Fruit fly (Drosophila melanogaster): ENCODE results near the gene CG17648.
A peak's percentile ranks its signal among the peaks of the same experiment; 100 is the strongest.

CG17648 gene

DNA sequence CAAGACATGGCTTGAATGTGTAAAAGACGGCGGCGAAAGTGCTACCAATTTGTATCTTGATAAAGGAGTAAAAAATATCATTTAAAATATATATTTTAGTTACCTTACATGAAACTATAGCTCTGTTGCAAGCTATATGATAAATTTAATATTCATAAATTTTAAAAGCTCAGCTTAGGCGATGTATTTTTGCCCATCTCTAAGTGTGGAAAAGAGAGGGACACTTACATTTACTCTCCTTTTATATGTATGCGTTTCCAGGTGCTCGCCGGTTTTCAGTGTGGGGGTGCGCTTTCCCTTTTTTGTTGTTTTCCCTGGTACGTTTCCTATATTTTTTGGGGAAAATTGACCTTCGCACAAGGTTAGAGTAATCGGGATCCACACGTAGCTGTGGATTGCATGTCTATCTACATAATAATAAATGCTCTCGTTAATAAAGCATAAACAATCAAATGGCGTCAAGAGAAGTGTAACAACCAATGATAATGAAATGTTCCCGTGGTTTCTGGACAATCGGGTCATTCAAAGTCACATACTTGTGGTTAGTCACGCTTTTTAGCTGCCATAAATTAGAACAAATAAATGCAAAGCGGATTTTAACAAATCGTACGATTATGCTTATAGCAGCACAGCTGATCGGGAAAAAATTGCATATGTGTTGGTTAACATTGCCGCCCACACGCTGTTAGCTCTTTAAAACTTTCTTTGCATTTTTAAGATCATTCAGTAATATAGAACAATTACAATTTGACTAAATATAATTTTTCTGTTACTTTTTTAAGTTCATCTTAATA lies 24.1 kb upstream of the CG17648 start (continued):
- TF ChIP-seq Dad (GFP tag; optimal IDR thresholded peaks at IDR 0.05) (peak; percentile 87), HmgZ (tag; optimal IDR thresholded peaks at IDR 0.05) (peak; percentile 99), pros (GFP tag; optimal IDR thresholded peaks at IDR 0.05) (peak; percentile 91), Dref (GFP tag; IDR thresholded peaks at IDR 0.05) (no peak; the same call in 1 of the 2 replicates), tin (GFP tag; optimal IDR thresholded peaks at IDR 0.05) (peak; percentile 97), Hmx (GFP tag; optimal IDR thresholded peaks at IDR 0.05) (peak; percentile 77), Dfd (GFP tag; optimal IDR thresholded peaks at IDR 0.05) (no peak), Hr3 (GFP tag; optimal IDR thresholded peaks at IDR 0.05) (peak; percentile 97), esg (GFP tag; conservative IDR thresholded peaks at IDR 0.05) (peak; percentile 96), maf-S (GFP tag; optimal IDR thresholded peaks at IDR 0.05) (peak; percentile 73), cato (GFP tag; optimal IDR thresholded peaks at IDR 0.05; ENCODE audit: borderline replicate concordance) (peak; percentile 92), CG2116 (GFP tag; optimal IDR thresholded peaks at IDR 0.05) (peak; percentile 87), Dip3 (GFP tag; optimal IDR thresholded peaks at IDR 0.05) (peak; percentile 89), dpn (GFP tag; optimal IDR thresholded peaks at IDR 0.05) (peak; percentile 79 to 98), shn (GFP tag; optimal IDR thresholded peaks at IDR 0.05) (peak; percentile 57), CG43689 (GFP tag; IDR thresholded peaks at IDR 0.05) (peak; percentile 89), CG31224 (GFP tag; IDR thresholded peaks at IDR 0.05) (peak; percentile 92), PHDP (tag; optimal IDR thresholded peaks at IDR 0.05) (peak; percentile 99), CG7745 (tag; optimal IDR thresholded peaks at IDR 0.05) (peak; percentile 67), CG14014 (GFP tag; IDR thresholded peaks at IDR 0.05) (peak; percentile 97), CG30431 (GFP tag; optimal IDR thresholded peaks at IDR 0.05) (peak; percentile 94), CG9817 (tag; optimal IDR thresholded peaks at IDR 0.05) (peak; percentile 99), bowl (GFP tag; IDR thresholded peaks at IDR 0.05) (peak; percentile 91), wek (GFP tag; optimal IDR thresholded peaks at IDR 0.05) (peak; percentile 87), Spps (tag; optimal IDR thresholded peaks at IDR 0.05) (peak; percentile 84), CG5953 (GFP tag; IDR thresholded peaks at IDR 0.05) (peak; percentile 90), CG11696 (GFP tag; IDR thresholded peaks at IDR 0.05) (peak; percentile 87), CG31388 (GFP tag; optimal IDR thresholded peaks at IDR 0.05) (peak; percentile 83), D19B (GFP tag; optimal IDR thresholded peaks at IDR 0.05) (peak; percentile 87), CG12236 (GFP tag; optimal IDR thresholded peaks at IDR 0.05) (peak; percentile 69), zen (tag; optimal IDR thresholded peaks at IDR 0.05) (peak; percentile 78), crp (GFP tag; optimal IDR thresholded peaks at IDR 0.05) (no peak), Elba2 (GFP tag; optimal IDR thresholded peaks at IDR 0.05) (no peak), CG17186 (GFP tag; optimal IDR thresholded peaks at IDR 0.05) (peak; percentile 71), klu (GFP tag; IDR thresholded peaks at IDR 0.05) (peak; percentile 97), sens (GFP tag) (peak; percentile 97), CG10147 (GFP tag; optimal IDR thresholded peaks at IDR 0.05) (peak; percentile 99), Mad (GFP tag; optimal IDR thresholded peaks at IDR 0.05) (peak; percentile 94), Deaf1 (tag; optimal IDR thresholded peaks at IDR 0.05) (peak; percentile 88), CG2129 (GFP tag; IDR thresholded peaks at IDR 0.05; ENCODE audit: partially characterized antibody) (peak; percentile 88), CG13123 (GFP tag; optimal IDR thresholded peaks at IDR 0.05) (peak; percentile 92), ind (GFP tag; optimal IDR thresholded peaks at IDR 0.05) (peak; percentile 95), oc (tag; optimal IDR thresholded peaks at IDR 0.05) (peak; percentile 97), CG16815 (GFP tag; optimal IDR thresholded peaks at IDR 0.05) (peak; percentile 96), ken (GFP tag; IDR thresholded peaks at IDR 0.05) (peak; percentile 92; the same call in 2 of the 3 replicates), Lpt (GFP tag; optimal IDR thresholded peaks at IDR 0.05) (no peak), grn (GFP tag; optimal IDR thresholded peaks at IDR 0.05) (peak; percentile 61), zfh2 (GFP tag; optimal IDR thresholded peaks at IDR 0.05) (peak; percentile 93), BEAF-32 (GFP tag; optimal IDR thresholded peaks at IDR 0.05) (peak; percentile 92), wor (GFP tag; IDR thresholded peaks at IDR 0.05) (peak; percentile 95)
